Worm (Caenorhabditis elegans) whole organism, L4/young adult: ENCODE results near the gene mma-1.

ENCODE experiments used
- W03F9.2 ChIP-seq: fragments of 150-350 bp; optimal IDR thresholded peaks from 2 replicates; lab custom pipeline; 2014; ENCODE audit warnings: missing biosample characterization, missing genetic modification characterization
- dao-5 ChIP-seq: sonication (generic microtip); optimal IDR thresholded peaks from 2 replicates; lab custom pipeline; 2016; ENCODE audit warnings: missing genotype, missing genetic modification characterization, moderate library complexity, missing compliant biosample characterization
- him-1 ChIP-seq: sonication (generic microtip); optimal IDR thresholded peaks from 2 replicates; lab custom pipeline; 2016; ENCODE audit warnings: missing genotype, missing genetic modification reagents, missing genetic modification characterization, missing compliant biosample characterization

DNA sequence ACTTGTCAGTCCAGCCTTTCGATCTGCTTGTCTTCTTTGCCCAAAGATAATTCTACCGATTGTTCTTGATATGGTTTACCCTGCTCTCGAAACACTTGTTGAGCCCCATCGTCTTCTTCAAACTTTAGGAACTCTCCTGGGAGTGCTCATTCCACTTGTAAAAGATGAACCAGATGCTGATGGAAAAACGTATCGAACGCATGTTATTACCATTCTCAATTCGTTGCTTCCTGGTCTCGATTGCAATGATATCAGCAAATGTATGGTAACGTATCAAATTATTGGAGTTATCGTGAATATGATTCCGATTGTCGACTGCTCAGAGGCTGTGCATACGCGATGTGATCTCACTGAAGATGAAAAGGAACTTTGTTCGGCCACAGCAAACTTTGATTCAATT lies 5.7 kb upstream of the mma-1 start:
- TF ChIP-seq dao-5 (tag; lab: Kevin White, UChicago): no peak
- TF ChIP-seq him-1 (tag; lab: Kevin White, UChicago): no peak
- no peak for TF ChIP-seq W03F9.2 (tag; lab: Kevin White, UChicago)
